Worm (Caenorhabditis elegans): Measurements from ENCODE around the gene mdmh-35.

- no peak for TF ChIP-seq lim-6 (tag; optimal IDR thresholded peaks at IDR 0.05)
- TF ChIP-seq pha-4 (tag; optimal IDR thresholded peaks at IDR 0.05), result no peak
- no peak for TF ChIP-seq ceh-6 (GFP tag; optimal IDR thresholded peaks at IDR 0.05)
- no peak for TF ChIP-seq ceh-9 (tag; optimal IDR thresholded peaks at IDR 0.05)
These were observed 33.1 kb downstream of the mdmh-35 start, which contains the start of gene irld-47 for ce11 chrII:7822454-7822853.

All from whole organism, late embryonic.